Worm (Caenorhabditis elegans) whole organism, L3 larva: ENCODE measurements around the gene C17B7.10.

Source experiments
- aly-2 ChIP-seq: fragments of 150-350 bp; optimal IDR thresholded peaks from 2 replicates; lab custom pipeline; 2014; ENCODE audit warnings: missing biosample characterization, missing genetic modification characterization
- ceh-28 ChIP-seq: fragments of 150-350 bp; optimal IDR thresholded peaks from 2 replicates; lab custom pipeline; 2014; ENCODE audit warnings: missing biosample characterization, missing genetic modification reagents, missing genetic modification characterization
- ceh-9 ChIP-seq: sonication (generic microtip); optimal IDR thresholded peaks from 2 replicates; lab custom pipeline; 2018; ENCODE audit warnings: missing biosample characterization, missing genetic modification characterization
- daf-12 ChIP-seq: fragments of 150-350 bp; optimal IDR thresholded peaks from 2 replicates; lab custom pipeline; 2014; ENCODE audit warnings: missing biosample characterization, missing genetic modification reagents, missing genetic modification characterization
- mdl-1 ChIP-seq: fragments of 150-350 bp; optimal IDR thresholded peaks from 2 replicates; lab custom pipeline; 2014; ENCODE audit warnings: missing biosample characterization, missing genetic modification characterization
- nhr-23 ChIP-seq: fragments of 150-350 bp; optimal IDR thresholded peaks from 2 replicates; lab custom pipeline; 2014; ENCODE audit warnings: missing biosample characterization, missing genetic modification reagents, missing genetic modification characterization
- nhr-237 ChIP-seq: fragments of 150-350 bp; optimal IDR thresholded peaks from 2 replicates; lab custom pipeline; 2014; ENCODE audit warnings: missing biosample characterization, missing genetic modification characterization
- nhr-25 ChIP-seq: sonication (generic microtip); optimal IDR thresholded peaks from 2 replicates; lab custom pipeline; 2017; ENCODE audit warnings: missing biosample characterization, missing genetic modification characterization
- nhr-28 ChIP-seq: fragments of 150-350 bp; optimal IDR thresholded peaks from 2 replicates; lab custom pipeline; 2014; ENCODE audit warnings: missing biosample characterization, missing genetic modification characterization
- nhr-77 ChIP-seq: fragments of 150-350 bp; optimal IDR thresholded peaks from 2 replicates; lab custom pipeline; 2014; ENCODE audit warnings: missing biosample characterization, missing genetic modification characterization
- pha-4 ChIP-seq: fragments of 150-350 bp; optimal IDR thresholded peaks from 2 replicates; lab custom pipeline; 2014; ENCODE audit warnings: missing biosample characterization, missing genetic modification reagents, missing genetic modification characterization
- snpc-4 ChIP-seq: fragments of 150-350 bp; optimal IDR thresholded peaks from 2 replicates; lab custom pipeline; 2014; ENCODE audit warnings: missing biosample characterization, missing genetic modification characterization
- unc-62 ChIP-seq: fragments of 150-350 bp; sonication (generic microtip); optimal IDR thresholded peaks from 4 replicates; lab custom pipeline; 2014; ENCODE audit warnings: missing biosample characterization, missing genetic modification reagents, missing genetic modification characterization
- zag-1 ChIP-seq: fragments of 150-350 bp; optimal IDR thresholded peaks from 2 replicates; lab custom pipeline; 2014; ENCODE audit warnings: missing biosample characterization, missing genetic modification characterization

DNA sequence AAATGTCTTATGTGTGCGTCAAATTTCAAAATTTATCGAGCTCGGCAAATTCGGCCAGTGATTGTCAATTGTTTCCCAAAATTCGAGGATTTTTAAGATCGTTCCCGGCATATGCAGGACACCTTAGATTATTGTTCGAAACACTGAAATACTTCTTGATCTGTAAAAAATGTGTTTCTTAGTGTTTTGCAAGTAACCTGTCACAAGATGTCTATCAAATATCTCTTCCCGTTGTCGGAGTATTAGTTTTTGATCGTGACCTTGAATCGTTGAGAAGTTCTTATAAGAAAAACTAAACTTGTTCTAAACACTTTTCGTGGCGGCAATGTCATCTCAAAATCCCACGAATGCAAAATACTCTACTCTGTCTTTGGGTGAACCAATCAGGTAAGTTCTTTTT, 20.7 kb upstream of the C17B7.10 start, which contains the start of gene C04E12.4:
- no peak for TF ChIP-seq unc-62 (GFP tag; lab: Kevin White, UChicago)
- TF ChIP-seq zag-1 (tag; lab: Kevin White, UChicago) = no peak
- no peak for TF ChIP-seq nhr-28 (tag; lab: Kevin White, UChicago)
- peak; percentile 3 for TF ChIP-seq nhr-25
- no peak for TF ChIP-seq snpc-4
- TF ChIP-seq pha-4 (tag; lab: Kevin White, UChicago) = no peak
- TF ChIP-seq aly-2 (tag; lab: Kevin White, UChicago) = no peak
- no peak for TF ChIP-seq ceh-9 (tag; lab: Kevin White, UChicago)
- no peak for TF ChIP-seq mdl-1 (tag; lab: Kevin White, UChicago)
- TF ChIP-seq ceh-28 (tag; lab: Kevin White, UChicago) = no peak
- no peak for TF ChIP-seq nhr-77 (tag; lab: Kevin White, UChicago)
- TF ChIP-seq daf-12 (tag; lab: Kevin White, UChicago) = no peak
- TF ChIP-seq nhr-23 (tag; lab: Kevin White, UChicago) = no peak
- TF ChIP-seq nhr-237 (tag; lab: Kevin White, UChicago) = no peak
